Worm (Caenorhabditis elegans): ENCODE measurements around the gene tnc-2.
"Not testable (repeated sequence)": the region's sequence is repeated elsewhere in the genome, so short reads cannot be mapped to it uniquely, and the experiment has no call there.

tnc-2 gene

ce11 chrII:10439976-10440375 is 26.7 kb upstream of the tnc-2 start, which contains the start of gene E04D5.4:
Gene E04D5.4 (plus strand): TSS chrII:10440276.
- TF ChIP-seq F49E8.2 (tag; optimal IDR thresholded peaks at IDR 0.05; ENCODE audit: insufficient read depth) = no peak

ce11 chrII:10442846-10443245 is 23.8 kb upstream of the tnc-2 start, which contains the start of gene ZK673.1:
Gene ZK673.1 (plus strand): TSS chrII:10443146.
- TF ChIP-seq atf-7 (tag; optimal IDR thresholded peaks at IDR 0.05); die-1 (tag; optimal IDR thresholded peaks at IDR 0.05); dpl-1 (GFP tag; optimal IDR thresholded peaks at IDR 0.05): not testable (repeated sequence)

ce11 chrII:10443898-10444297 is 22.8 kb upstream of the tnc-2 start:
- TF ChIP-seq cebp-1 (GFP tag; IDR thresholded peaks at IDR 0.05) = no peak
- no peak for TF ChIP-seq cebp-1 (tag; optimal IDR thresholded peaks at IDR 0.05)
- peak; percentile 75 for TF ChIP-seq nhr-80 (tag; optimal IDR thresholded peaks at IDR 0.05)

ce11 chrII:10444971-10445707 is 21.5 kb upstream of the tnc-2 start:
- TF ChIP-seq F55B11.4 (tag; optimal IDR thresholded peaks at IDR 0.05; ENCODE audit: borderline replicate concordance, insufficient read depth) = no peak
- TF ChIP-seq pha-4 (tag; optimal IDR thresholded peaks at IDR 0.05) = no peak
- peak; percentile 83 for TF ChIP-seq madf-6 (GFP tag; IDR thresholded peaks at IDR 0.05)
- peak; percentile 57 for TF ChIP-seq xnd-1 (tag; optimal IDR thresholded peaks at IDR 0.05)
- TF ChIP-seq somi-1 (GFP tag; optimal IDR thresholded peaks at IDR 0.05) = no peak
- TF ChIP-seq snpc-3.4 (tag; optimal IDR thresholded peaks at IDR 0.05) = peak; percentile 28
- TF ChIP-seq egl-44 (GFP tag; IDR thresholded peaks at IDR 0.05) = no peak
- peak; percentile 86 for TF ChIP-seq madf-8 (GFP tag; conservative IDR thresholded peaks at IDR 0.05)
- TF ChIP-seq T26A5.8 (tag; optimal IDR thresholded peaks at IDR 0.05) = no peak
- TF ChIP-seq sptf-2 (GFP tag; optimal IDR thresholded peaks at IDR 0.05) = no peak
- TF ChIP-seq tbx-9 (tag; optimal IDR thresholded peaks at IDR 0.05; ENCODE audit: borderline replicate concordance) = no peak
- TF ChIP-seq lsl-1 (GFP tag; optimal IDR thresholded peaks at IDR 0.05) = peak; percentile 76

- TF ChIP-seq C06A6.2 (GFP tag; conservative IDR thresholded peaks at IDR 0.05) (no peak), Y67H2A.10 (GFP tag; conservative IDR thresholded peaks at IDR 0.05) (no peak), gei-17 (GFP tag; optimal IDR thresholded peaks at IDR 0.05) (no peak), snpc-1.1 (tag; optimal IDR thresholded peaks at IDR 0.05; ENCODE audit: insufficient read depth) (no peak), cebp-2 (GFP tag; IDR thresholded peaks at IDR 0.05) (0 out of 2 replicates have a peak, but pooled peaks have one; percentile 40), F57A8.1 (GFP tag; optimal IDR thresholded peaks at IDR 0.05) (no peak), F23B12.7 (tag; optimal IDR thresholded peaks at IDR 0.05; ENCODE audit: insufficient read depth) (no peak), F22D6.2 (tag; optimal IDR thresholded peaks at IDR 0.05) (no peak), ZK185.1 (tag; optimal IDR thresholded peaks at IDR 0.05; ENCODE audit: poor library complexity, severe bottlenecking) (no peak), mel-28 (tag; optimal IDR thresholded peaks at IDR 0.05; ENCODE audit: borderline replicate concordance) (no peak), nhr-80 (tag; optimal IDR thresholded peaks at IDR 0.05) (peak; percentile 62), sptf-2 (GFP tag; optimal IDR thresholded peaks at IDR 0.05) (no peak), xnd-1 (tag; optimal IDR thresholded peaks at IDR 0.05) (no peak), lir-1 (GFP tag; conservative IDR thresholded peaks at IDR 0.05) (no peak), dpff-1 (tag; optimal IDR thresholded peaks at IDR 0.05) (no peak), lin-54 (GFP tag; optimal IDR thresholded peaks at IDR 0.05) (no peak), unc-62 (GFP tag; optimal IDR thresholded peaks at IDR 0.05) (no peak), K11D2.4 (GFP tag; IDR thresholded peaks at IDR 0.05) (no peak), tbx-9 (tag; optimal IDR thresholded peaks at IDR 0.05; ENCODE audit: borderline replicate concordance) (no peak), F33H1.4 (GFP tag; IDR thresholded peaks at IDR 0.05) (no peak), rec-8 (tag; optimal IDR thresholded peaks at IDR 0.05) (no peak), nfya-1 (tag; optimal IDR thresholded peaks at IDR 0.05; ENCODE audit: borderline replicate concordance, insufficient read depth) (no peak), snpc-1.3 (tag; optimal IDR thresholded peaks at IDR 0.05; ENCODE audit: insufficient read depth) (no peak), dpl-1 (GFP tag; optimal IDR thresholded peaks at IDR 0.05) (no peak), attf-5 (GFP tag; optimal IDR thresholded peaks at IDR 0.05) (peak; percentile 50)
These were observed 20.9 kb upstream of the tnc-2 start for ce11 chrII:10445738-10446137.

All from whole organism, young adult.